Fruit fly (Drosophila melanogaster) whole organism, embryonic: ENCODE measurements around the gene foi.

Experiments used
- BEAF-32 ChIP-seq: fragments of 200-800 bp; sonication (Bioruptor generic); optimal IDR thresholded peaks from 3 replicates; lab custom pipeline; 2017; ENCODE audit warnings: missing biosample characterization, missing genetic modification characterization, mild to moderate bottlenecking, moderate library complexity, missing genetic modification reagents
- CG11456 ChIP-seq: fragments of 200-800 bp; sonication (Bioruptor generic); IDR thresholded peaks from 3 replicates; pipeline ENCODE4 v1.3.6; 2022; ENCODE audit warnings: missing biosample characterization, missing genetic modification characterization
- CG11723 ChIP-seq: fragments of 200-800 bp; sonication (Bioruptor generic); optimal IDR thresholded peaks from 2 replicates; lab custom pipeline; 2017; ENCODE audit warnings: missing biosample characterization, mild to moderate bottlenecking, missing genetic modification characterization
- CG14710 ChIP-seq: fragments of 200-800 bp; sonication (Bioruptor generic); optimal IDR thresholded peaks from 3 replicates; lab custom pipeline; 2019; ENCODE audit warnings: missing biosample characterization, mild to moderate bottlenecking, missing genetic modification characterization, moderate library complexity
- CG14860 ChIP-seq: fragments of 200-800 bp; sonication (Bioruptor generic); IDR thresholded peaks from 3 replicates; pipeline ENCODE4 v1.3.6; 2022; ENCODE audit warnings: missing biosample characterization, missing genetic modification characterization; ENCODE audit not compliant: partially characterized antibody
- CG18619 ChIP-seq: fragments of 200-800 bp; sonication (Bioruptor generic); optimal IDR thresholded peaks from 3 replicates; lab custom pipeline; 2017; ENCODE audit warnings: missing biosample characterization, mild to moderate bottlenecking, missing genetic modification characterization
- CG2116 ChIP-seq: fragments of 200-800 bp; sonication (Bioruptor generic); optimal IDR thresholded peaks from 3 replicates; lab custom pipeline; 2018; ENCODE audit warnings: missing biosample characterization, mild to moderate bottlenecking, missing genetic modification characterization
- CG2129 ChIP-seq: fragments of 200-800 bp; sonication (Bioruptor generic); IDR thresholded peaks from 2 replicates; pipeline ENCODE4 v1.3.6; 2022; ENCODE audit warnings: missing biosample characterization, missing genetic modification characterization; ENCODE audit not compliant: partially characterized antibody
- CG2199 ChIP-seq: fragments of 200-800 bp; sonication (Bioruptor generic); IDR thresholded peaks from 3 replicates; pipeline ENCODE4 v1.3.6; 2022; ENCODE audit warnings: missing biosample characterization, missing genetic modification characterization
- CG4282 ChIP-seq: fragments of 200-800 bp; sonication (Bioruptor generic); optimal IDR thresholded peaks from 2 replicates; lab custom pipeline; 2016; ENCODE audit warnings: missing biosample characterization, missing genetic modification characterization
- CG4424 ChIP-seq: fragments of 200-800 bp; sonication (Bioruptor generic); optimal IDR thresholded peaks from 3 replicates; lab custom pipeline; 2016; ENCODE audit warnings: missing biosample characterization, missing genetic modification characterization
- CG6175 ChIP-seq: fragments of 200-800 bp; sonication (Bioruptor generic); IDR thresholded peaks from 3 replicates; pipeline ENCODE4 v1.3.6; 2022; ENCODE audit warnings: missing biosample characterization, missing genetic modification characterization
- CG6272 ChIP-seq: fragments of 200-800 bp; sonication (Bioruptor generic); IDR thresholded peaks from 2 replicates; pipeline ENCODE4 v1.3.6; 2022; ENCODE audit warnings: missing biosample characterization, missing genetic modification characterization
- CG6854 ChIP-seq: fragments of 200-800 bp; sonication (Bioruptor generic); optimal IDR thresholded peaks from 3 replicates; lab custom pipeline; 2017; ENCODE audit warnings: missing biosample characterization, mild to moderate bottlenecking, missing genetic modification characterization
- CG7987 ChIP-seq: fragments of 200-800 bp; sonication (Bioruptor generic); optimal IDR thresholded peaks from 2 replicates; lab custom pipeline; 2018; ENCODE audit warnings: missing biosample characterization, mild to moderate bottlenecking, missing genetic modification characterization, moderate library complexity
- CG9437 ChIP-seq: fragments of 200-800 bp; sonication (Bioruptor generic); optimal IDR thresholded peaks from 2 replicates; lab custom pipeline; 2018; ENCODE audit warnings: missing biosample characterization, mild to moderate bottlenecking, missing genetic modification characterization
- CG9609 ChIP-seq: fragments of 200-800 bp; sonication (Bioruptor generic); optimal IDR thresholded peaks from 3 replicates; lab custom pipeline; 2016; ENCODE audit warnings: missing biosample characterization, missing genetic modification characterization
- D19B ChIP-seq: fragments of 200-800 bp; sonication (Bioruptor generic); optimal IDR thresholded peaks from 2 replicates; lab custom pipeline; 2017; ENCODE audit warnings: missing biosample characterization, mild to moderate bottlenecking, missing genetic modification characterization
- Dip3 ChIP-seq: fragments of 200-800 bp; sonication (Bioruptor generic); optimal IDR thresholded peaks from 3 replicates; lab custom pipeline; 2016; ENCODE audit warnings: missing biosample characterization, missing genetic modification characterization
- Dref ChIP-seq: fragments of 200-800 bp; sonication (Bioruptor generic); IDR thresholded peaks from 2 replicates; pipeline ENCODE4 v1.3.6; 2022; ENCODE audit warnings: missing biosample characterization, missing genetic modification characterization
- Hmr ChIP-seq: fragments of 200-800 bp; sonication (Bioruptor generic); optimal IDR thresholded peaks from 3 replicates; lab custom pipeline; 2017; ENCODE audit warnings: mild to moderate bottlenecking, missing biosample characterization, missing genetic modification reagents, missing genetic modification characterization
- NC2β ChIP-seq: fragments of 200-800 bp; sonication (Bioruptor generic); optimal IDR thresholded peaks from 2 replicates; lab custom pipeline; 2016; ENCODE audit warnings: missing biosample characterization, missing genetic modification characterization
- Six4 ChIP-seq: fragments of 200-800 bp; sonication (Bioruptor generic); optimal IDR thresholded peaks from 2 replicates; lab custom pipeline; 2016; ENCODE audit warnings: missing biosample characterization, missing genetic modification characterization
- TFAM ChIP-seq: fragments of 200-800 bp; sonication (Bioruptor generic); optimal IDR thresholded peaks from 2 replicates; lab custom pipeline; 2017; ENCODE audit warnings: missing biosample characterization, missing genetic modification characterization, inconsistent platforms
- Tbp ChIP-seq: fragments of >200 bp; optimal IDR thresholded peaks from 2 replicates; lab custom pipeline; 2018; ENCODE audit warnings: missing biosample characterization, missing genetic modification characterization
- Xbp1 ChIP-seq: fragments of 200-800 bp; sonication (Bioruptor generic); optimal IDR thresholded peaks from 3 replicates; lab custom pipeline; 2016; ENCODE audit warnings: missing biosample characterization, mild to moderate bottlenecking, missing genetic modification characterization
- ase ChIP-seq: fragments of 200-800 bp; sonication (Bioruptor generic); IDR thresholded peaks from 3 replicates; pipeline ENCODE4 v1.3.6; 2022; ENCODE audit warnings: missing biosample characterization, missing genetic modification characterization
- az2 ChIP-seq: fragments of 200-800 bp; sonication (Bioruptor generic); optimal IDR thresholded peaks from 3 replicates; lab custom pipeline; 2016; ENCODE audit warnings: missing biosample characterization, missing genetic modification characterization
- br ChIP-seq: fragments of >200 bp; optimal IDR thresholded peaks from 2 replicates; lab custom pipeline; 2017
- chif ChIP-seq, 2 experiments: fragments of 200-800 bp; sonication (Bioruptor generic); optimal IDR thresholded peaks; 3 replicates each; lab custom pipeline; 2016; ENCODE audit warnings: missing biosample characterization in 2 of 2, missing genetic modification characterization in 2 of 2
- chm ChIP-seq: fragments of 200-800 bp; sonication (Bioruptor generic); IDR thresholded peaks from 2 replicates; pipeline ENCODE4 v1.3.6; 2022; ENCODE audit warnings: missing biosample characterization, missing genetic modification characterization
- corto ChIP-seq: fragments of 200-800 bp; sonication (Bioruptor generic); optimal IDR thresholded peaks from 2 replicates; lab custom pipeline; 2016; ENCODE audit warnings: missing biosample characterization, mild to moderate bottlenecking, missing genetic modification characterization, moderate library complexity
- cwo ChIP-seq: fragments of 200-800 bp; sonication (Bioruptor generic); optimal IDR thresholded peaks from 3 replicates; lab custom pipeline; 2017; ENCODE audit warnings: missing biosample characterization, missing genetic modification characterization, mild to moderate bottlenecking, moderate library complexity, missing genetic modification reagents
- dm ChIP-seq: fragments of 200-800 bp; sonication (Bioruptor generic); optimal IDR thresholded peaks from 3 replicates; lab custom pipeline; 2016; ENCODE audit warnings: missing biosample characterization, missing genetic modification characterization
- dysf ChIP-seq: fragments of 200-800 bp; sonication (Bioruptor generic); IDR thresholded peaks from 3 replicates; pipeline ENCODE4 v1.3.6; 2022; ENCODE audit warnings: missing biosample characterization, missing genetic modification characterization
- eve ChIP-seq, 2 experiments: fragments of >200 bp; optimal IDR thresholded peaks; 2 replicates each; lab custom pipeline; 2017; ENCODE audit warnings: missing biosample characterization in 2 of 2, missing genetic modification characterization in 2 of 2
- eyg ChIP-seq: fragments of 200-800 bp; sonication (Bioruptor generic); optimal IDR thresholded peaks from 3 replicates; lab custom pipeline; 2016; ENCODE audit warnings: missing biosample characterization, missing genetic modification characterization
- fd102C ChIP-seq: fragments of 200-800 bp; sonication (Bioruptor generic); optimal IDR thresholded peaks from 2 replicates; lab custom pipeline; 2018; ENCODE audit warnings: missing biosample characterization, mild to moderate bottlenecking, missing genetic modification characterization, moderate library complexity
- grn ChIP-seq: fragments of 200-800 bp; sonication (Bioruptor generic); optimal IDR thresholded peaks from 3 replicates; lab custom pipeline; 2017; ENCODE audit warnings: missing biosample characterization, missing genetic modification characterization
- insv ChIP-seq, 2 experiments: fragments of 200-800 bp; sonication (Bioruptor generic); optimal IDR thresholded peaks; 3 replicates each; lab custom pipeline; 2016 to 2018; ENCODE audit warnings: missing biosample characterization in 2 of 2, missing genetic modification characterization in 2 of 2
- inv ChIP-seq: fragments of 200-800 bp; sonication (Bioruptor generic); IDR thresholded peaks from 2 replicates; pipeline ENCODE4 v1.3.6; 2022; ENCODE audit warnings: missing biosample characterization, missing genetic modification characterization; ENCODE audit not compliant: partially characterized antibody
- maf-S ChIP-seq: fragments of 200-800 bp; sonication (Bioruptor generic); optimal IDR thresholded peaks from 2 replicates; lab custom pipeline; 2016; ENCODE audit warnings: missing biosample characterization, missing genetic modification characterization
- nau ChIP-seq: fragments of 200-800 bp; sonication (Bioruptor generic); optimal IDR thresholded peaks from 3 replicates; lab custom pipeline; 2017; ENCODE audit warnings: missing biosample characterization, mild to moderate bottlenecking, missing genetic modification characterization, missing genetic modification reagents
- otp ChIP-seq: fragments of 200-800 bp; sonication (Bioruptor generic); IDR thresholded peaks from 3 replicates; pipeline ENCODE4, ENCODE4 v1.3.6; 2022; ENCODE audit warnings: missing biosample characterization, missing genetic modification characterization
- salm ChIP-seq: fragments of 200-800 bp; sonication (Bioruptor generic); optimal IDR thresholded peaks from 2 replicates; lab custom pipeline; 2018; ENCODE audit warnings: missing biosample characterization, mild to moderate bottlenecking, missing genetic modification characterization
- scrt ChIP-seq: fragments of 200-800 bp; sonication (Bioruptor generic); optimal IDR thresholded peaks from 2 replicates; lab custom pipeline; 2018; ENCODE audit warnings: missing biosample characterization, mild to moderate bottlenecking, missing genetic modification characterization, moderate library complexity
- seq ChIP-seq: fragments of 200-800 bp; sonication (Bioruptor generic); IDR thresholded peaks from 2 replicates; pipeline ENCODE4 v1.3.6; 2022; ENCODE audit warnings: missing biosample characterization, missing genetic modification characterization
- stc ChIP-seq: fragments of 200-800 bp; sonication (Bioruptor generic); IDR thresholded peaks from 2 replicates; pipeline ENCODE4 v1.3.6; 2022; ENCODE audit warnings: missing biosample characterization, missing genetic modification characterization
- tna ChIP-seq: fragments of 200-800 bp; sonication (Bioruptor generic); IDR thresholded peaks from 2 replicates; pipeline ENCODE4 v1.3.6; 2022; ENCODE audit warnings: missing biosample characterization, missing genetic modification characterization; ENCODE audit not compliant: partially characterized antibody
- zfh2 ChIP-seq: fragments of 200-800 bp; sonication (Bioruptor generic); optimal IDR thresholded peaks from 2 replicates; lab custom pipeline; 2016; ENCODE audit warnings: missing biosample characterization, missing genetic modification characterization

foi gene

dm6 chr3L:8549183-8549890 lies 24.3 kb downstream of the foi start (continued):
- TF ChIP-seq CG14710 (tag; lab: Kevin White, UChicago): peak; percentile 69
- TF ChIP-seq CG4424 (GFP tag; lab: Kevin White, UChicago): peak; percentile 50
- TF ChIP-seq Xbp1 (GFP tag; lab: Kevin White, UChicago): peak; percentile 38
- TF ChIP-seq CG6272 (GFP tag; lab: Robert Waterston, UW): no peak
- no peak for TF ChIP-seq CG14860
- TF ChIP-seq tna: no peak
- peak; percentile 56; the same call in 1 of the 2 replicates for TF ChIP-seq chm
- no peak for TF ChIP-seq insv (GFP tag; optimal IDR thresholded peaks at IDR 0.05; lab: Kevin White, UChicago)
- TF ChIP-seq eyg: no peak
- peak; percentile 10 for TF ChIP-seq Six4
- TF ChIP-seq CG4282 (GFP tag; lab: Kevin White, UChicago): no peak
- no peak for TF ChIP-seq br (lab: Kevin White, UChicago)
- TF ChIP-seq BEAF-32 (GFP tag; lab: Kevin White, UChicago): no peak
- no peak for TF ChIP-seq Tbp (GFP tag; lab: Kevin White, UChicago)
- peak; percentile 24 for TF ChIP-seq CG18619 (GFP tag; lab: Kevin White, UChicago)
- peak in 1 of 2 experiments; percentile 65 for TF ChIP-seq chif (GFP tag; optimal IDR thresholded peaks at IDR 0.05; lab: Kevin White, UChicago)
- no peak for TF ChIP-seq Dref (GFP tag; lab: Robert Waterston, UW)
- no peak for TF ChIP-seq dm (GFP tag; lab: Kevin White, UChicago)
- no peak for TF ChIP-seq cwo (GFP tag; lab: Kevin White, UChicago)
- peak; percentile 11; the same call in 1 of the 3 replicates for TF ChIP-seq CG2199 (GFP tag; lab: Robert Waterston, UW)
- TF ChIP-seq maf-S (GFP tag; lab: Kevin White, UChicago): no peak
- peak in 1 of 2 experiments; percentile 83 for TF ChIP-seq eve (GFP tag; optimal IDR thresholded peaks at IDR 0.05; lab: Kevin White, UChicago)
- TF ChIP-seq D19B (GFP tag; lab: Kevin White, UChicago): no peak
- peak; percentile 41 for TF ChIP-seq Hmr
- TF ChIP-seq salm (tag; lab: Kevin White, UChicago): peak; percentile 18
- TF ChIP-seq corto: no peak
- 0 out of 3 replicates have a peak, but pooled peaks have one; percentile 43 for TF ChIP-seq ase
- TF ChIP-seq zfh2 (GFP tag; lab: Kevin White, UChicago): no peak
- TF ChIP-seq fd102C (GFP tag; lab: Kevin White, UChicago): peak; percentile 11
- peak; percentile 57 for TF ChIP-seq seq (GFP tag; lab: Robert Waterston, UW)
- no peak for TF ChIP-seq CG11723 (GFP tag; lab: Kevin White, UChicago)
- TF ChIP-seq nau: peak; percentile 50
- no peak for TF ChIP-seq Dip3 (GFP tag; lab: Kevin White, UChicago)
- TF ChIP-seq TFAM (GFP tag; lab: Kevin White, UChicago): no peak
- TF ChIP-seq CG9437 (GFP tag; lab: Kevin White, UChicago): peak; percentile 34
- peak; percentile 38 for TF ChIP-seq CG2116 (GFP tag; lab: Kevin White, UChicago)
- peak; percentile 37 for TF ChIP-seq az2 (GFP tag; lab: Kevin White, UChicago)
- no peak for TF ChIP-seq scrt (GFP tag; lab: Kevin White, UChicago)
- no peak for TF ChIP-seq inv (GFP tag; lab: Robert Waterston, UW)
- TF ChIP-seq CG9609 (GFP tag; lab: Kevin White, UChicago): peak; percentile 40
- no peak for TF ChIP-seq CG6175 (GFP tag; lab: Robert Waterston, UW)
- peak; percentile 54; the same call in 1 of the 3 replicates for TF ChIP-seq otp
- peak; percentile 66 for TF ChIP-seq stc (GFP tag; lab: Robert Waterston, UW)
- TF ChIP-seq dysf: peak; percentile 66; the same call in 2 of the 3 replicates
- TF ChIP-seq CG2129 (GFP tag; lab: Robert Waterston, UW): no peak
- TF ChIP-seq NC2β (GFP tag; lab: Kevin White, UChicago): no peak
- TF ChIP-seq CG6854 (GFP tag; lab: Kevin White, UChicago): no peak
- TF ChIP-seq CG11456 (GFP tag; lab: Robert Waterston, UW): no peak
- TF ChIP-seq CG7987 (GFP tag; lab: Kevin White, UChicago): no peak
- no peak for TF ChIP-seq grn (GFP tag; lab: Kevin White, UChicago)
